Worm (Caenorhabditis elegans): ENCODE measurements around the gene R05F9.7.
"Not testable (repeated sequence)": the region's sequence is repeated elsewhere in the genome, so short reads cannot be mapped to it uniquely, and the experiment has no call there.

DNA sequence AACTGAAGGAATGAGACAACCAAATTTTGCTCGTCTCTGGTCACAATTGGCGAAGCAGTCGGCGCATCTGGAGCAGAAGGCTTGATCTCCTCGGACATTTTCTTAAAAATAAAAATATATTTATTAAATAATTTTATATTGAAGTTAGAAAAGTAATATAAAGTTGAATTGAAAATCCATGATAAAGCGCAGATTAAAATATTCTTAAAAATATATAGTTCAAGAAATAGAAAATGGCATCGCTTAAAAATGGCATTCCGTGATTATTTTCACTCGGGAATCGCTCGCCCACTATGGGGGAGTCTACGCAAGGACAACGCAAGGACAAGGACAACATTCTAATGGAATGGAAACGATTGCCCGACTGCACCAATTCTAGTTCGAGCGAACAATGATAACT lies 17.6 kb downstream of the R05F9.7 start, which contains the start of gene sgt-1:
- not testable (repeated sequence) for TF ChIP-seq unc-62 (GFP tag; optimal IDR thresholded peaks at IDR 0.05); lsy-2 (tag; optimal IDR thresholded peaks at IDR 0.05); ceh-43 (GFP tag; optimal IDR thresholded peaks at IDR 0.05); sptf-1 (tag; optimal IDR thresholded peaks at IDR 0.05); nhr-28 (tag; optimal IDR thresholded peaks at IDR 0.05); lin-13 (tag; optimal IDR thresholded peaks at IDR 0.05); mep-1 (tag; optimal IDR thresholded peaks at IDR 0.05); pha-4 (tag; optimal IDR thresholded peaks at IDR 0.05)
